Worm (Caenorhabditis elegans) whole organism, late embryonic: Measurements from ENCODE around the gene C29F9.8.
A peak's percentile ranks its signal among the peaks of the same experiment; 100 is the strongest.
"Not testable (repeated sequence)": the region's sequence is repeated elsewhere in the genome, so short reads cannot be mapped to it uniquely, and the experiment has no call there.

Experiments
- C08G9.2 ChIP-seq: sonication (generic microtip); optimal IDR thresholded peaks from 2 replicates; lab custom pipeline; 2016; ENCODE audit warnings: mild to moderate bottlenecking, missing genetic modification characterization, moderate library complexity, missing compliant biosample characterization
- C38D4.7 ChIP-seq: fragments of 200-800 bp; sonication (Bioruptor generic); optimal IDR thresholded peaks from 2 replicates; lab custom pipeline; 2018; ENCODE audit warnings: mild to moderate bottlenecking, missing genetic modification characterization, moderate library complexity, missing compliant biosample characterization
- F13H6.1 ChIP-seq: sonication (generic microtip); optimal IDR thresholded peaks from 2 replicates; lab custom pipeline; 2016; ENCODE audit warnings: missing genetic modification characterization, missing compliant biosample characterization
- K02D7.2 ChIP-seq: sonication (generic microtip); optimal IDR thresholded peaks from 2 replicates; lab custom pipeline; 2017; ENCODE audit warnings: mild to moderate bottlenecking, missing genetic modification characterization, missing compliant biosample characterization
- ama-1 ChIP-seq: fragments of 150-350 bp; optimal IDR thresholded peaks from 2 replicates; lab custom pipeline; 2014
- ceh-14 ChIP-seq: sonication (generic microtip); optimal IDR thresholded peaks from 2 replicates; lab custom pipeline; 2016; ENCODE audit warnings: missing genotype, missing genetic modification characterization, missing compliant biosample characterization
- ceh-18 ChIP-seq: sonication (generic microtip); optimal IDR thresholded peaks from 2 replicates; lab custom pipeline; 2016; ENCODE audit warnings: missing genetic modification characterization, missing compliant biosample characterization
- ceh-2 ChIP-seq: sonication (generic microtip); optimal IDR thresholded peaks from 2 replicates; lab custom pipeline; 2016; ENCODE audit warnings: missing genotype, missing genetic modification characterization, missing compliant biosample characterization
- ceh-24 ChIP-seq: sonication (generic microtip); optimal IDR thresholded peaks from 2 replicates; lab custom pipeline; 2016; ENCODE audit warnings: mild to moderate bottlenecking, missing genetic modification characterization, missing compliant biosample characterization
- ceh-30 ChIP-seq: fragments of 150-350 bp; optimal IDR thresholded peaks from 2 replicates; lab custom pipeline; 2014; ENCODE audit warnings: missing biosample characterization, missing genetic modification characterization
- ceh-31 ChIP-seq: sonication (generic microtip); optimal IDR thresholded peaks from 2 replicates; lab custom pipeline; 2016; ENCODE audit warnings: missing genetic modification characterization, missing compliant biosample characterization
- ceh-34 ChIP-seq: sonication (generic microtip); optimal IDR thresholded peaks from 2 replicates; lab custom pipeline; 2016; ENCODE audit warnings: mild to moderate bottlenecking, missing genetic modification characterization, missing compliant biosample characterization
- ceh-48 ChIP-seq: sonication (generic microtip); optimal IDR thresholded peaks from 2 replicates; lab custom pipeline; 2016; ENCODE audit warnings: missing genetic modification characterization, inconsistent platforms, missing compliant biosample characterization
- ceh-9 ChIP-seq: sonication (generic microtip); optimal IDR thresholded peaks from 2 replicates; lab custom pipeline; 2016; ENCODE audit warnings: mild to moderate bottlenecking, missing genetic modification characterization, inconsistent platforms, missing compliant biosample characterization
- che-1 ChIP-seq: sonication (generic microtip); optimal IDR thresholded peaks from 2 replicates; lab custom pipeline; 2016; ENCODE audit warnings: mild to moderate bottlenecking, missing genetic modification characterization, missing compliant biosample characterization
- elt-2 ChIP-seq: sonication (generic microtip); optimal IDR thresholded peaks from 2 replicates; lab custom pipeline; 2016; ENCODE audit warnings: missing genetic modification reagents, missing genetic modification characterization, missing compliant biosample characterization
- elt-4 ChIP-seq: sonication (generic microtip); optimal IDR thresholded peaks from 2 replicates; lab custom pipeline; 2016; ENCODE audit warnings: missing genetic modification characterization, missing compliant biosample characterization
- ets-4 ChIP-seq: sonication (generic microtip); optimal IDR thresholded peaks from 2 replicates; lab custom pipeline; 2016; ENCODE audit warnings: missing genetic modification characterization, missing compliant biosample characterization
- eyg-1 ChIP-seq: sonication (generic microtip); optimal IDR thresholded peaks from 2 replicates; lab custom pipeline; 2016; ENCODE audit warnings: missing genotype, missing genetic modification characterization, missing compliant biosample characterization
- fax-1 ChIP-seq: sonication (generic microtip); optimal IDR thresholded peaks from 2 replicates; lab custom pipeline; 2016; ENCODE audit warnings: missing genotype, missing genetic modification characterization, missing compliant biosample characterization
- fkh-6 ChIP-seq: sonication (generic microtip); optimal IDR thresholded peaks from 2 replicates; lab custom pipeline; 2016; ENCODE audit warnings: missing genetic modification characterization, missing compliant biosample characterization
- lim-6 ChIP-seq: sonication (generic microtip); optimal IDR thresholded peaks from 2 replicates; lab custom pipeline; 2016; ENCODE audit warnings: missing genetic modification characterization, missing compliant biosample characterization
- madf-2 ChIP-seq: sonication (generic microtip); optimal IDR thresholded peaks from 2 replicates; lab custom pipeline; 2017; ENCODE audit warnings: missing genetic modification characterization, missing compliant biosample characterization
- mec-3 ChIP-seq: sonication (generic microtip); optimal IDR thresholded peaks from 2 replicates; lab custom pipeline; 2016; ENCODE audit warnings: borderline replicate concordance, missing genetic modification characterization, missing compliant biosample characterization
- nfya-1 ChIP-seq: sonication (generic microtip); optimal IDR thresholded peaks from 2 replicates; lab custom pipeline; 2017; ENCODE audit warnings: missing genetic modification characterization, mild to moderate bottlenecking, missing compliant biosample characterization, antibody characterized with exemption, moderate library complexity
- nhr-232 ChIP-seq: sonication (generic microtip); optimal IDR thresholded peaks from 2 replicates; lab custom pipeline; 2016; ENCODE audit warnings: missing genetic modification characterization, missing compliant biosample characterization
- npax-4 ChIP-seq: sonication (generic microtip); optimal IDR thresholded peaks from 2 replicates; lab custom pipeline; 2016; ENCODE audit warnings: missing genetic modification characterization, missing compliant biosample characterization
- odd-2 ChIP-seq: sonication (generic microtip); optimal IDR thresholded peaks from 2 replicates; lab custom pipeline; 2017; ENCODE audit warnings: antibody characterized with exemption, mild to moderate bottlenecking, missing genetic modification characterization, missing compliant biosample characterization
- pqm-1 ChIP-seq: sonication (generic microtip); optimal IDR thresholded peaks from 2 replicates; lab custom pipeline; 2016; ENCODE audit warnings: missing genetic modification characterization, missing compliant biosample characterization
- rnt-1 ChIP-seq: sonication (generic microtip); optimal IDR thresholded peaks from 2 replicates; lab custom pipeline; 2016; ENCODE audit warnings: missing genetic modification characterization, missing compliant biosample characterization
- sdc-2 ChIP-seq: sonication (generic microtip); optimal IDR thresholded peaks from 2 replicates; lab custom pipeline; 2016; ENCODE audit warnings: missing genotype, missing genetic modification characterization, missing compliant biosample characterization
- sox-4 ChIP-seq: sonication (generic microtip); optimal IDR thresholded peaks from 2 replicates; lab custom pipeline; 2017; ENCODE audit warnings: mild to moderate bottlenecking, missing genetic modification characterization, inconsistent platforms, missing compliant biosample characterization
- unc-3 ChIP-seq, 2 experiments: fragments of 200-800 bp in 1 of 2; sonication (Bioruptor generic) in 1 of 2; sonication (generic microtip) in 1 of 2; conservative IDR thresholded peaks in 1 of 2; optimal IDR thresholded peaks in 1 of 2; 2 replicates each; pipeline versions ENCODE4 v1.3.6 to Lab custom; 2016 to 2022; ENCODE audit warnings: missing compliant biosample characterization in 2 of 2, missing genetic modification characterization in 2 of 2, missing genetic modification reagents in 1 of 2
- unc-42 ChIP-seq: sonication (generic microtip); optimal IDR thresholded peaks from 2 replicates; lab custom pipeline; 2016; ENCODE audit warnings: missing genotype, missing genetic modification characterization, missing compliant biosample characterization
- zip-5 ChIP-seq: sonication (generic microtip); optimal IDR thresholded peaks from 2 replicates; lab custom pipeline; 2016; ENCODE audit warnings: missing genetic modification characterization, missing compliant biosample characterization
- ztf-16 ChIP-seq: sonication (generic microtip); optimal IDR thresholded peaks from 2 replicates; lab custom pipeline; 2017; ENCODE audit warnings: missing genetic modification characterization, missing compliant biosample characterization

Gene C29F9.8

ce11 chrIII:132118-132517, 35.2 kb upstream of the C29F9.8 start, which contains the start of gene pals-22:
Gene pals-22 (plus strand): TSS chrIII:132418.
- TF ChIP-seq fkh-6 (tag; lab: Kevin White, UChicago), result no peak
- TF ChIP-seq pqm-1 (tag; lab: Kevin White, UChicago), result no peak
- no peak for TF ChIP-seq odd-2 (tag; lab: Kevin White, UChicago)
- no peak for TF ChIP-seq fax-1 (tag; lab: Kevin White, UChicago)
- TF ChIP-seq nhr-232, result no peak
- TF ChIP-seq ceh-2, result no peak
- no peak for TF ChIP-seq zip-5
- TF ChIP-seq elt-4 (tag; lab: Kevin White, UChicago), result no peak
- no peak for TF ChIP-seq K02D7.2 (tag; lab: Kevin White, UChicago)
- no peak for TF ChIP-seq ets-4
- no peak for TF ChIP-seq lim-6
- no peak for TF ChIP-seq che-1 (tag; lab: Kevin White, UChicago)
- TF ChIP-seq C38D4.7 (GFP tag; lab: Kevin White, UChicago), result no peak
- no peak for TF ChIP-seq ama-1
- TF ChIP-seq ceh-48 (tag; lab: Kevin White, UChicago), result no peak
- TF ChIP-seq unc-3 (GFP tag; conservative IDR thresholded peaks at IDR 0.05; lab: Robert Waterston, UW), result no peak
- no peak for TF ChIP-seq unc-3 (tag; optimal IDR thresholded peaks at IDR 0.05; lab: Kevin White, UChicago)
- no peak for TF ChIP-seq eyg-1 (tag; lab: Kevin White, UChicago)
- TF ChIP-seq sdc-2 (tag; lab: Kevin White, UChicago), result no peak
- no peak for TF ChIP-seq ceh-9 (tag; lab: Kevin White, UChicago)
- TF ChIP-seq, all 69 proteins: peak for 0

- TF ChIP-seq npax-4 (tag; lab: Kevin White, UChicago) (no peak), ceh-18 (no peak), nfya-1 (tag; lab: Kevin White, UChicago) (peak; percentile 34), ceh-34 (tag; lab: Kevin White, UChicago) (peak; percentile 53), lim-6 (peak; percentile 4), ceh-31 (tag; lab: Kevin White, UChicago) (peak; percentile 41), unc-42 (tag; lab: Kevin White, UChicago) (peak; percentile 91), ceh-14 (tag; lab: Kevin White, UChicago) (peak; percentile 43)
Observed at ce11 chrIII:131627-132026, 34.7 kb upstream of the C29F9.8 start.

- TF ChIP-seq ceh-34 (tag; lab: Kevin White, UChicago), result no peak
- TF ChIP-seq ceh-48 (tag; lab: Kevin White, UChicago), result no peak
- TF ChIP-seq elt-2 (tag; lab: Kevin White, UChicago), result no peak
- no peak for TF ChIP-seq mec-3 (tag; lab: Kevin White, UChicago)
- no peak for TF ChIP-seq F13H6.1 (tag; lab: Kevin White, UChicago)
- no peak for TF ChIP-seq rnt-1 (tag; lab: Kevin White, UChicago)
- no peak for TF ChIP-seq ceh-30 (tag; lab: Kevin White, UChicago)
- no peak for TF ChIP-seq sox-4 (tag; lab: Kevin White, UChicago)
- no peak for TF ChIP-seq ceh-18
- TF ChIP-seq C08G9.2 (tag; lab: Kevin White, UChicago), result no peak
- no peak for TF ChIP-seq C38D4.7 (GFP tag; lab: Kevin White, UChicago)
Observed at ce11 chrIII:130650-131049, 33.7 kb upstream of the C29F9.8 start, which contains the start of the genes nhr-280 and C29F9.2. Gene nhr-280 (minus strand): TSS chrIII:130750. Gene C29F9.2 (plus strand): TSS chrIII:130947.

- no peak for TF ChIP-seq ceh-24 (tag; lab: Kevin White, UChicago)
Observed at ce11 chrIII:124478-124877, 27.6 kb upstream of the C29F9.8 start, which contains the start of gene pals-23. Gene pals-23 (plus strand): TSS chrIII:124778.

ce11 chrIII:121983-122449, 25.1 kb upstream of the C29F9.8 start, which contains the start of gene C29F9.12:
Gene C29F9.12 (minus strand): TSS chrIII:122033.
- TF ChIP-seq ztf-16, ama-1, madf-2: not testable (repeated sequence)
